Worm (Caenorhabditis elegans): ENCODE data around the gene ZK285.2.

ZK285.2 gene

ce11 chrV:16046573-16046972, at the start of gene ZK285.2:
ZK285.2 (plus strand) TSS chrV:16046873.
- no peak for TF ChIP-seq W03F9.2 (tag; optimal IDR thresholded peaks at IDR 0.05)
- no peak for TF ChIP-seq him-1 (tag; optimal IDR thresholded peaks at IDR 0.05)
- no peak for TF ChIP-seq dao-5 (tag; optimal IDR thresholded peaks at IDR 0.05)

ce11 chrV:16000433-16000832, 46.2 kb upstream of the ZK285.2 start, which contains the start of gene nhr-50:
nhr-50 (minus strand) TSS chrV:16000631.
- TF ChIP-seq him-1 (tag; optimal IDR thresholded peaks at IDR 0.05): no peak

- no peak for TF ChIP-seq dao-5 (tag; optimal IDR thresholded peaks at IDR 0.05)
- TF ChIP-seq him-1 (tag; optimal IDR thresholded peaks at IDR 0.05): no peak
- TF ChIP-seq W03F9.2 (tag; optimal IDR thresholded peaks at IDR 0.05): no peak
Measured at ce11 chrV:16002288-16002687, 44.4 kb upstream of the ZK285.2 start, which contains the start of gene nhr-63. nhr-63 (plus strand) TSS chrV:16002588.

ce11 chrV:16007505-16007904, 39.2 kb upstream of the ZK285.2 start, which contains the start of gene str-231:
str-231 (minus strand) TSS chrV:16007605.
- TF ChIP-seq W03F9.2 (tag; optimal IDR thresholded peaks at IDR 0.05): no peak

- no peak for TF ChIP-seq W03F9.2 (tag; optimal IDR thresholded peaks at IDR 0.05)
- TF ChIP-seq him-1 (tag; optimal IDR thresholded peaks at IDR 0.05): no peak
- TF ChIP-seq dao-5 (tag; optimal IDR thresholded peaks at IDR 0.05): no peak
Measured at ce11 chrV:16009564-16009963, 37.1 kb upstream of the ZK285.2 start, which contains the start of gene str-233. str-233 (minus strand) TSS chrV:16009664.

- TF ChIP-seq W03F9.2 (tag; optimal IDR thresholded peaks at IDR 0.05) (no peak), dao-5 (tag; optimal IDR thresholded peaks at IDR 0.05) (no peak), him-1 (tag; optimal IDR thresholded peaks at IDR 0.05) (no peak)
Measured at ce11 chrV:16015652-16016051, 31.0 kb upstream of the ZK285.2 start, which contains the start of gene str-232. str-232 (minus strand) TSS chrV:16015752.

ce11 chrV:16016977-16017376, 29.7 kb upstream of the ZK285.2 start:
- TF ChIP-seq W03F9.2 (tag; optimal IDR thresholded peaks at IDR 0.05) (no peak), him-1 (tag; optimal IDR thresholded peaks at IDR 0.05) (no peak), dao-5 (tag; optimal IDR thresholded peaks at IDR 0.05) (no peak)

- no peak for TF ChIP-seq W03F9.2 (tag; optimal IDR thresholded peaks at IDR 0.05)
- no peak for TF ChIP-seq dao-5 (tag; optimal IDR thresholded peaks at IDR 0.05)
- TF ChIP-seq him-1 (tag; optimal IDR thresholded peaks at IDR 0.05): no peak
Measured at ce11 chrV:16017671-16018070, 29.0 kb upstream of the ZK285.2 start, which contains the start of gene srx-43. srx-43 (plus strand) TSS chrV:16017971.

- no peak for TF ChIP-seq him-1 (tag; optimal IDR thresholded peaks at IDR 0.05)
Measured at ce11 chrV:16020042-16020441, 26.6 kb upstream of the ZK285.2 start, which contains the start of gene srx-44. srx-44 (plus strand) TSS chrV:16020342.

ce11 chrV:16022600-16022999, 24.1 kb upstream of the ZK285.2 start:
- TF ChIP-seq dao-5 (tag; optimal IDR thresholded peaks at IDR 0.05): no peak
- TF ChIP-seq him-1 (tag; optimal IDR thresholded peaks at IDR 0.05): no peak
- no peak for TF ChIP-seq W03F9.2 (tag; optimal IDR thresholded peaks at IDR 0.05)

- TF ChIP-seq dao-5 (tag; optimal IDR thresholded peaks at IDR 0.05): no peak
- TF ChIP-seq him-1 (tag; optimal IDR thresholded peaks at IDR 0.05): no peak
- TF ChIP-seq W03F9.2 (tag; optimal IDR thresholded peaks at IDR 0.05): no peak
Measured at ce11 chrV:16023051-16023450, 23.6 kb upstream of the ZK285.2 start, which contains the start of gene cwc-15. cwc-15 (plus strand) TSS chrV:16023351.

- no peak for TF ChIP-seq him-1 (tag; optimal IDR thresholded peaks at IDR 0.05)
- no peak for TF ChIP-seq dao-5 (tag; optimal IDR thresholded peaks at IDR 0.05)
Measured at ce11 chrV:16023559-16023958, 23.1 kb upstream of the ZK285.2 start.

ce11 chrV:16024300-16024699, 22.4 kb upstream of the ZK285.2 start, which contains the start of gene T10C6.6:
T10C6.6 (plus strand) TSS chrV:16024326.
- TF ChIP-seq him-1 (tag; optimal IDR thresholded peaks at IDR 0.05): no peak
- TF ChIP-seq dao-5 (tag; optimal IDR thresholded peaks at IDR 0.05): no peak
- no peak for TF ChIP-seq W03F9.2 (tag; optimal IDR thresholded peaks at IDR 0.05)

- no peak for TF ChIP-seq him-1 (tag; optimal IDR thresholded peaks at IDR 0.05)
- no peak for TF ChIP-seq W03F9.2 (tag; optimal IDR thresholded peaks at IDR 0.05)
- TF ChIP-seq dao-5 (tag; optimal IDR thresholded peaks at IDR 0.05): no peak
Measured at ce11 chrV:16024917-16025316, 21.8 kb upstream of the ZK285.2 start.

- TF ChIP-seq dao-5 (tag; optimal IDR thresholded peaks at IDR 0.05) (no peak), him-1 (tag; optimal IDR thresholded peaks at IDR 0.05) (no peak), W03F9.2 (tag; optimal IDR thresholded peaks at IDR 0.05) (no peak)
Measured at ce11 chrV:16029237-16029636, 17.4 kb upstream of the ZK285.2 start.
